Worm (Caenorhabditis elegans) whole organism, L2 larva: ENCODE data around the gene srx-112.

Experiments used
- elt-1 ChIP-seq: fragments of 150-350 bp; optimal IDR thresholded peaks from 2 replicates; lab custom pipeline; 2014; ENCODE audit warnings: missing biosample characterization, missing genetic modification characterization
- fos-1 ChIP-seq: fragments of 150-350 bp; optimal IDR thresholded peaks from 2 replicates; lab custom pipeline; 2014; ENCODE audit warnings: missing biosample characterization, missing genetic modification characterization
- lin-13 ChIP-seq: fragments of 150-350 bp; optimal IDR thresholded peaks from 2 replicates; lab custom pipeline; 2014; ENCODE audit warnings: missing biosample characterization, missing genetic modification reagents, missing genetic modification characterization
- lsy-2 ChIP-seq, 2 experiments: fragments of 150-350 bp in 1 of 2; sonication (generic microtip) in 1 of 2; optimal IDR thresholded peaks; 2 replicates each; lab custom pipeline; 2014 to 2017; ENCODE audit warnings: missing biosample characterization in 2 of 2, missing genetic modification characterization in 2 of 2
- nhr-11 ChIP-seq: fragments of 150-350 bp; optimal IDR thresholded peaks from 2 replicates; lab custom pipeline; 2014; ENCODE audit warnings: missing biosample characterization, missing genetic modification characterization
- skn-1 ChIP-seq: sonication (generic microtip); optimal IDR thresholded peaks from 2 replicates; lab custom pipeline; 2017; ENCODE audit warnings: missing biosample characterization, missing genetic modification characterization
- snpc-4 ChIP-seq: fragments of 150-350 bp; optimal IDR thresholded peaks from 2 replicates; lab custom pipeline; 2014; ENCODE audit warnings: missing biosample characterization, missing genetic modification characterization
- unc-55 ChIP-seq: fragments of 150-350 bp; sonication (generic microtip); optimal IDR thresholded peaks from 3 replicates; lab custom pipeline; 2014; ENCODE audit warnings: missing biosample characterization, missing genetic modification reagents, missing genetic modification characterization
- unc-62 ChIP-seq: fragments of 150-350 bp; optimal IDR thresholded peaks from 2 replicates; lab custom pipeline; 2014; ENCODE audit warnings: missing biosample characterization, missing genetic modification reagents, missing genetic modification characterization
- zag-1 ChIP-seq: fragments of 150-350 bp; optimal IDR thresholded peaks from 2 replicates; lab custom pipeline; 2014; ENCODE audit warnings: missing biosample characterization, missing genetic modification characterization

DNA sequence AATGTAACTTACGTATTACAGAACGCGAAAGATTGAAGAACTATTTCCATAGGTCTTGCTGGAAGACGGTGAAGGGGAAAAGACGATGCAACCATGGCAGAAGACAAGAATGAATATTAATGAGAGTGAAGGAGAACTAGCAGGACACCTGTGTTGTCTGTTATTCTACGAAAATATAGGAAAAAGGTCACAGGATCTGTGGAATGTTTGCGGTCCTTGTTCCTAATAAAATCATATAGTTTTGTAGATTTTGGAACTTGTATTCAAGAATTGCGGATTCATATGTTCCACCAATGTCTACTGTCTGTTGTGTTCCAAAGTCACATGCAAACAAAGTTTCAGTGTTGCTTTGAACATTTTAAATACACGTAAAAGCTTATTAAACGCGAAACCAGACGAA, 12.2 kb downstream of the srx-112 start, which contains the start of gene sdz-11:
- no peak for TF ChIP-seq lin-13 (GFP tag; lab: Kevin White, UChicago)
- TF ChIP-seq snpc-4 (tag; lab: Kevin White, UChicago), result no peak
- TF ChIP-seq unc-62 (GFP tag; lab: Kevin White, UChicago), result no peak
- TF ChIP-seq fos-1, result no peak
- TF ChIP-seq zag-1, result no peak
- TF ChIP-seq unc-55 (GFP tag; lab: Kevin White, UChicago), result no peak
- no peak for TF ChIP-seq lsy-2 (tag; optimal IDR thresholded peaks at IDR 0.05; lab: Kevin White, UChicago)
- TF ChIP-seq elt-1, result no peak
- TF ChIP-seq nhr-11 (tag; lab: Kevin White, UChicago), result no peak
- no peak for TF ChIP-seq skn-1
